Fruit fly (Drosophila melanogaster): ENCODE measurements around the gene CG14151.

CG14151 gene

DNA sequence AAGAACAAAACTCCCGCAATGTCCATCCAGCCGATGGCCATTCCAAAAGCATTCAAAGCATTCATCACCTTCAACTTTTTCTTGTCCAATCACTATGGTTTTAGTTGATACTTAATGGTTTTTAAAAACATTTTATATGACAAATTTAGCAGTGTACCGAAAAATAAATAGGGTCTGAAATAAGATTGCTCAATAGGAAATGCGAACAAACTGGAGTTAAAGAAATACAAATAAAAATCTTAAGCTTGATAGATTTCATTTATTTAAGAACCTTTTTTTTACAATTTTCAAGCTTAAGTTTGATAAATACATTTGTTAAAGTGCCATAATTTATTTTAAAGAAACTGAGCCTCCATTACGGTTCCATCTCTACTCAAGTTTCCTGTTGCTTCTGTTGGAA, 2.8 kb downstream of the CG14151 start, which contains the start of gene CG43127:
CG43127 (minus strand) TSS at position 101 of the 400 bp plus-strand sequence.
- no peak for TF ChIP-seq cyc (GFP tag; optimal IDR thresholded peaks at IDR 0.05)
- TF ChIP-seq CG3032 (tag; optimal IDR thresholded peaks at IDR 0.05), result no peak
- no peak for TF ChIP-seq CG6808 (GFP tag; optimal IDR thresholded peaks at IDR 0.05)
- TF ChIP-seq Eip75B (GFP tag; optimal IDR thresholded peaks at IDR 0.05), result no peak

DNA sequence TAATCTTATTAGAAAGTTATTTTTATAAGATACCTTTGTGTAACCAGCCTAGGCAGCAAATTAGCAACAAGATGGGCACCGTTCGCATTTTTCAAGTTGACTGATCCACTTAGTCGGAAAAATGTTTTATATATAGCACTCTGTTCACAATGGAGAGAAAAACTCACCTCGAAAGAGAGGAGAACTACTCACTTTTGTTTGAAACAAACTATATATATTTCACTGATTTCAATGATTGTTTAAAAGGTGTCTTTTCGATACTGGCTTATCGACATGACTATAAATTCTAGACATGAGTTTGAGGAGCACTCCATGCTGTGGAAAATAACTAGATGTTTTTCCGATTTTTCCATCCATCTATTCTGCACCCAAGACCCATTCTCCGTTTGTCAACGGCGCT, 4.8 kb downstream of the CG14151 start, which contains the start of gene CG42521:
CG42521 (minus strand) TSS at position 101 of the 400 bp plus-strand sequence.
- TF ChIP-seq fd59A (GFP tag; optimal IDR thresholded peaks at IDR 0.05), result no peak
- no peak for TF ChIP-seq Smox (GFP tag; optimal IDR thresholded peaks at IDR 0.05)
- TF ChIP-seq CG16779 (tag; optimal IDR thresholded peaks at IDR 0.05), result no peak
- TF ChIP-seq CG8319 (GFP tag; optimal IDR thresholded peaks at IDR 0.05), result no peak
- no peak for TF ChIP-seq CG15336 (GFP tag; IDR thresholded peaks at IDR 0.05)
- TF ChIP-seq Lpt (GFP tag; optimal IDR thresholded peaks at IDR 0.05), result no peak
- no peak for TF ChIP-seq CG3919 (GFP tag; optimal IDR thresholded peaks at IDR 0.05)
- TF ChIP-seq lz (GFP tag; optimal IDR thresholded peaks at IDR 0.05), result no peak
- no peak for TF ChIP-seq salr (GFP tag; optimal IDR thresholded peaks at IDR 0.05)
- no peak for TF ChIP-seq esn (GFP tag; optimal IDR thresholded peaks at IDR 0.05)
- no peak for TF ChIP-seq spab (GFP tag; optimal IDR thresholded peaks at IDR 0.05)
- no peak for TF ChIP-seq CG6808 (GFP tag; optimal IDR thresholded peaks at IDR 0.05)
- TF ChIP-seq fd85E (GFP tag; optimal IDR thresholded peaks at IDR 0.05), result no peak
- no peak for TF ChIP-seq OdsH (GFP tag; optimal IDR thresholded peaks at IDR 0.05)
- TF ChIP-seq CG6854 (GFP tag; optimal IDR thresholded peaks at IDR 0.05), result no peak
- no peak for TF ChIP-seq CG32006 (GFP tag; optimal IDR thresholded peaks at IDR 0.05)

DNA sequence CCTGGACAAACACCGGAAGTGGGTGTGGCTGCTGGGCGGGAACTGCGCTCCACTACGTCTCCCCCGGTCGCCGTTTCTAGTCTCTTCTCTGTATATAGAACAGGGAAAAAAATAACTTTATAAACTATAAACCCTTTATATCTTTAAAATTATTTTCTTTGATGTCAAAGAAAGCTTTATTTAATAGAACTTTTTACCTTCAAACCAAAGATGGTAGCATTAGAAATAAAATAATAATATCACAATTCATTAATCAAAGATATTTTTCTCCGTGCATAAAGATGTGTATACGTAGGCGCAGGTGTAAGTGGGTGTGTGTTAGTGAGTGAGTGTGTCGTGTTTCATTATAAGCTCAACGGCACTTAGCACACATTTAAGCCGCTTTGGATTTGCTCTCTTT, 28.8 kb downstream of the CG14151 start:
- no peak for TF ChIP-seq fd85E (GFP tag; optimal IDR thresholded peaks at IDR 0.05)
- no peak for TF ChIP-seq Eip78C (GFP tag)
- no peak for TF ChIP-seq Sox15 (GFP tag; optimal IDR thresholded peaks at IDR 0.05)
- TF ChIP-seq CG11762 (GFP tag; optimal IDR thresholded peaks at IDR 0.05; ENCODE audit: insufficient read depth), result no peak
- no peak for TF ChIP-seq CG34406 (GFP tag; optimal IDR thresholded peaks at IDR 0.05)
- no peak for TF ChIP-seq achi (GFP tag; optimal IDR thresholded peaks at IDR 0.05)
- no peak for TF ChIP-seq CG1621 (tag; optimal IDR thresholded peaks at IDR 0.05)
- no peak for TF ChIP-seq Lpt (GFP tag; optimal IDR thresholded peaks at IDR 0.05)
- TF ChIP-seq CG9139 (GFP tag; optimal IDR thresholded peaks at IDR 0.05), result no peak
- TF ChIP-seq CG8319 (GFP tag; optimal IDR thresholded peaks at IDR 0.05), result no peak
- TF ChIP-seq vri (GFP tag; optimal IDR thresholded peaks at IDR 0.05), result no peak

DNA sequence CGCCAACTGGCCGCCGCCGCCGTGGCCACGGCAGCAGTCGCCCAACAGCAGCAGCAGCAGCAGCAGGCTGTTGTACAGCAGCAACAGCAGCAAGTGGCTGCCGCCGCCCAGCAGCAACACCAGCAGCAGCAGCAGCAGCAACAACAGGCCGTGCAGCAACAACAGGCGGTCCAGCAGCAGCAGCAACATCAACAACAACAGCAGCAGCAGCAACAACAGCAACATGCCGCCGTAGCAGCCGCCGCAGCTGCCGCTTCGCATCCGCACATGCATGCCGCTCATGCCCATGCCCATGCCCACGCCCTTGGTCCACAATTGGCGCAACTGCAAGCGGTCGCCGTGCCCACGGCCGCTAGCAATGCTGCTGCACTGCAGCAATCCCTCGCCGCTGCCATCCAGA, 43.3 kb downstream of the CG14151 start:
- TF ChIP-seq CG6163 (GFP tag; IDR thresholded peaks at IDR 0.05) (no peak), Eip75B (GFP tag; optimal IDR thresholded peaks at IDR 0.05) (no peak), CG8119 (GFP tag; IDR thresholded peaks at IDR 0.05) (no peak), CG6792 (GFP tag; optimal IDR thresholded peaks at IDR 0.05) (no peak), salr (GFP tag; optimal IDR thresholded peaks at IDR 0.05) (no peak), CG11902 (GFP tag; optimal IDR thresholded peaks at IDR 0.05) (no peak), lz (GFP tag; optimal IDR thresholded peaks at IDR 0.05) (no peak)

DNA sequence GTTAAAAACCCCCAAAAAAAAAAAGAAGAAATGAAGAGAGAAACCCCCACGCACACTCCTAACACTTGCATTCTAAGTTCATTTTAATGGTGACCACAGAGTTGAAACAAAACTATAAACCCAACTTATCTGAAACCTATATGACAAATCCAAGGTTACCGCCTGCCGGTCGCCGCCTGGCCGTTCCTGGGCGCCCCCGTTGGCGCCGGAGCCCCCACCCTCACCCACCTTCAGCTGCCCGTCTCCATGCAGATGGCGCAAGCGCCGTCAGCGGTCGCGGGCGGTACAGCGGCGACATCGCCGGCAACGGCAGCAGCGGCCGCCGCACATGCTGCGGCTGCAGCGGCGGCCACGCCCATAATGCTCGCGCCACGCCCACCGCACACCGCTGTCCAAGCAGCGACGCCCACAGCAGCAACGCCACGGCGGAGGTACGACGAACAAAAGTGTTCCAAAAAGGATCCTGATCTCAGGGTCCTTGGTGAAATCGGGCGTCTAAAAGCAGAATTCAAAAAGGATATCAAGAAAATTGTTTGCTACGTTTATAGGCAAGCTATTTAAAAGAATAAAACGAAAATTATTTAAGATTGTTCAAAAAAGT, 46.5 kb downstream of the CG14151 start:
- TF ChIP-seq CG6792 (GFP tag; optimal IDR thresholded peaks at IDR 0.05), result no peak
- TF ChIP-seq Hr4 (GFP tag; optimal IDR thresholded peaks at IDR 0.05), result no peak

Data from whole organism, prepupa.